Fruit fly (Drosophila melanogaster): ENCODE results near the gene CG15167.

DNA sequence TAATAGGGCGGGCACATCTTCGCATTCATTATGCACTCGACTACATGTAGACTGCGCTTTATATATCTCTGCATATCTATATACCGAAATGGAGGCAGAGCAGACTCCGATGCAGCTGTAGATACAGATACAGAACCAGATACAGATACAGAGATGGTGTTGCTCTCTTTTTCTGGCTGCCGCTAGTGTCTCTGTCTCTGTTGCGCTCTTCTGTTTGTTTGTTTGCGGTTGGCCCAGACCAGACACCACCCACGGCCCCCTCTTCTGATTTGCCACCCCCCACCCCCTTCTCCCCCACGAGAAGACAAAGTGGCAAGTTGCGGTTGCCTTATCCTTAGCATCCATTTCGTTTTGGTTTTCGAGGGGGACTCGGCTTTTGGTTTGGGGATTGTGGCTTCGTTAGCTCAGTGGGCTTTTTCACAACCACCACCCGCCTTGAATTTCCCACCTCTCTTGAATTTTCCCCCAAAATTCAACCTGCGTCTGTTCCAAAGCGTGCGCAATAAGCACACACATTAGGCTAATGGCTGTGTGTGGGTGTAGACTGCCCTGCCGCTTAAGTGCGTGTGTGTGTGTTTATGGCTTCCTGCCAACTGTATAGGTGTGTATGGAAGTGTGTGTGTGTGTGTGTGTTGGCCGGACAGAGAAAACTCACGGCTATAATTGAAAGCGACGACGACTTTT lies 43.3 kb downstream of the CG15167 start:
- TF ChIP-seq CG12768 (GFP tag; optimal IDR thresholded peaks at IDR 0.05) (no peak), cnc (optimal IDR thresholded peaks at IDR 0.05) (no peak), bab1 (GFP tag; optimal IDR thresholded peaks at IDR 0.05) (no peak), Crg-1 (GFP tag; optimal IDR thresholded peaks at IDR 0.05) (no peak)
